Fruit fly (Drosophila melanogaster) whole organism, embryonic: Measurements from ENCODE around the gene Prim1.
A peak's percentile ranks its signal among the peaks of the same experiment; 100 is the strongest.

Experiments used
- ATbp ChIP-seq: fragments of 200-800 bp; sonication (Bioruptor generic); optimal IDR thresholded peaks from 2 replicates; lab custom pipeline; 2017; ENCODE audit warnings: missing biosample characterization, mild to moderate bottlenecking, missing genetic modification characterization, missing genetic modification reagents
- Atf3 ChIP-seq: fragments of 200-800 bp; sonication (Bioruptor generic); optimal IDR thresholded peaks from 3 replicates; lab custom pipeline; 2016; ENCODE audit warnings: missing biosample characterization, missing genetic modification characterization
- BEAF-32 ChIP-seq: fragments of 200-800 bp; sonication (Bioruptor generic); optimal IDR thresholded peaks from 3 replicates; lab custom pipeline; 2017; ENCODE audit warnings: missing biosample characterization, missing genetic modification characterization, mild to moderate bottlenecking, moderate library complexity, missing genetic modification reagents
- Bteb2 ChIP-seq: fragments of 200-800 bp; sonication (Bioruptor generic); optimal IDR thresholded peaks from 2 replicates; lab custom pipeline; 2016; ENCODE audit warnings: missing biosample characterization, missing genetic modification characterization
- CG12071 ChIP-seq: fragments of 200-800 bp; sonication (Bioruptor generic); optimal IDR thresholded peaks from 3 replicates; lab custom pipeline; 2018; ENCODE audit warnings: missing biosample characterization, mild to moderate bottlenecking, missing genetic modification characterization
- CG13287 ChIP-seq: fragments of 200-800 bp; sonication (Bioruptor generic); IDR thresholded peaks from 2 replicates; pipeline ENCODE4 v1.3.6; 2022; ENCODE audit warnings: missing biosample characterization, missing genetic modification characterization; ENCODE audit not compliant: partially characterized antibody
- CG14441 ChIP-seq: fragments of 200-800 bp; sonication (Bioruptor generic); IDR thresholded peaks from 2 replicates; pipeline ENCODE4 v1.3.6; 2022; ENCODE audit warnings: missing biosample characterization, missing genetic modification characterization
- CG1603 ChIP-seq: fragments of 200-800 bp; sonication (Bioruptor generic); optimal IDR thresholded peaks from 2 replicates; lab custom pipeline; 2019; ENCODE audit warnings: missing biosample characterization, mild to moderate bottlenecking, missing genetic modification characterization, moderate library complexity
- CG17802 ChIP-seq: fragments of 200-800 bp; sonication (Bioruptor generic); optimal IDR thresholded peaks from 2 replicates; lab custom pipeline; 2018; ENCODE audit warnings: missing biosample characterization, mild to moderate bottlenecking, missing genetic modification characterization, moderate library complexity
- CG18011 ChIP-seq: fragments of 200-800 bp; sonication (Bioruptor generic); optimal IDR thresholded peaks from 2 replicates; lab custom pipeline; 2017; ENCODE audit warnings: missing biosample characterization, missing genetic modification characterization, mild to moderate bottlenecking, moderate library complexity, missing genotype
- CG2712 ChIP-seq: fragments of 200-800 bp; optimal IDR thresholded peaks from 3 replicates; lab custom pipeline; 2019; ENCODE audit warnings: missing biosample characterization, mild to moderate bottlenecking, missing genetic modification characterization, moderate library complexity
- CG31441 ChIP-seq: fragments of 200-800 bp; sonication (Bioruptor generic); IDR thresholded peaks from 2 replicates; pipeline ENCODE4 v1.3.6; 2022; ENCODE audit warnings: missing biosample characterization, missing genetic modification characterization
- CG3163 ChIP-seq: fragments of 200-800 bp; sonication (Bioruptor generic); optimal IDR thresholded peaks from 3 replicates; lab custom pipeline; 2016; ENCODE audit warnings: missing biosample characterization, missing genetic modification characterization
- CG32772 ChIP-seq: fragments of 200-800 bp; sonication (Bioruptor generic); IDR thresholded peaks from 2 replicates; pipeline ENCODE4 v1.3.6; 2022; ENCODE audit warnings: missing biosample characterization, missing genetic modification characterization
- CG33557 ChIP-seq: fragments of 200-800 bp; sonication (Bioruptor generic); optimal IDR thresholded peaks from 2 replicates; lab custom pipeline; 2019; ENCODE audit warnings: missing biosample characterization, mild to moderate bottlenecking, missing genetic modification characterization, moderate library complexity
- CG4282 ChIP-seq: fragments of 200-800 bp; sonication (Bioruptor generic); optimal IDR thresholded peaks from 2 replicates; lab custom pipeline; 2016; ENCODE audit warnings: missing biosample characterization, missing genetic modification characterization
- CG43689 ChIP-seq: fragments of 200-800 bp; sonication (Bioruptor generic); IDR thresholded peaks from 2 replicates; pipeline ENCODE4 v1.3.6; 2022; ENCODE audit warnings: missing biosample characterization, missing genetic modification characterization
- CG7786 ChIP-seq: fragments of 200-800 bp; sonication (Bioruptor generic); optimal IDR thresholded peaks from 2 replicates; lab custom pipeline; 2016; ENCODE audit warnings: missing biosample characterization, missing genetic modification characterization
- CG7963 ChIP-seq: fragments of 200-800 bp; sonication (Bioruptor generic); IDR thresholded peaks from 3 replicates; pipeline ENCODE4 v1.3.6; 2022; ENCODE audit warnings: missing biosample characterization, missing genetic modification characterization; ENCODE audit not compliant: partially characterized antibody
- CG8388 ChIP-seq: fragments of 200-800 bp; sonication (Bioruptor generic); optimal IDR thresholded peaks from 2 replicates; lab custom pipeline; 2019; ENCODE audit warnings: missing biosample characterization, mild to moderate bottlenecking, missing genetic modification characterization, moderate library complexity
- CG9932 ChIP-seq: fragments of 200-800 bp; sonication (Bioruptor generic); IDR thresholded peaks from 2 replicates; pipeline ENCODE4 v1.3.6; 2022; ENCODE audit warnings: missing biosample characterization, missing genetic modification characterization
- CTCF ChIP-seq: fragments of 200-800 bp; sonication (Bioruptor generic); optimal IDR thresholded peaks from 2 replicates; lab custom pipeline; 2017; ENCODE audit warnings: missing biosample characterization, mild to moderate bottlenecking, missing genetic modification characterization, moderate library complexity
- Deaf1 ChIP-seq: fragments of 200-800 bp; optimal IDR thresholded peaks from 3 replicates; lab custom pipeline; 2019; ENCODE audit warnings: missing biosample characterization, mild to moderate bottlenecking, missing genetic modification characterization, moderate library complexity
- Dfd ChIP-seq, 2 experiments: fragments of >200 bp; optimal IDR thresholded peaks; 2 replicates each; lab custom pipeline; 2017; ENCODE audit warnings: missing biosample characterization in 2 of 2, missing genetic modification characterization in 2 of 2
- Drgx ChIP-seq: fragments of 200-800 bp; sonication (Bioruptor generic); IDR thresholded peaks from 2 replicates; pipeline ENCODE4 v1.3.6; 2022; ENCODE audit warnings: missing biosample characterization, missing genetic modification characterization
- Elba2 ChIP-seq: fragments of 200-800 bp; sonication (Bioruptor generic); optimal IDR thresholded peaks from 3 replicates; lab custom pipeline; 2016; ENCODE audit warnings: missing biosample characterization, missing genetic modification characterization
- Ets65A ChIP-seq: fragments of 200-800 bp; sonication (Bioruptor generic); peaks from one replicate; lab custom pipeline; 2016; ENCODE audit warnings: missing biosample characterization, missing genetic modification characterization
- MBD-R2 ChIP-seq: fragments of 200-800 bp; sonication (Bioruptor generic); IDR thresholded peaks from 2 replicates; pipeline ENCODE4 v1.3.6; 2022; ENCODE audit warnings: missing biosample characterization, missing genetic modification characterization
- Nf-YB ChIP-seq: fragments of 200-800 bp; sonication (Bioruptor generic); optimal IDR thresholded peaks from 3 replicates; lab custom pipeline; 2019; ENCODE audit warnings: missing biosample characterization, mild to moderate bottlenecking, missing genetic modification characterization, moderate library complexity
- Poxn ChIP-seq: fragments of 200-800 bp; sonication (Bioruptor generic); IDR thresholded peaks from 2 replicates; pipeline ENCODE4 v1.3.6; 2022; ENCODE audit warnings: missing biosample characterization, missing genetic modification characterization
- Sox102F ChIP-seq: fragments of 200-800 bp; sonication (Bioruptor generic); optimal IDR thresholded peaks from 2 replicates; lab custom pipeline; 2018; ENCODE audit warnings: missing biosample characterization, mild to moderate bottlenecking, missing genetic modification characterization, moderate library complexity
- Ssrp ChIP-seq: fragments of 200-800 bp; sonication (Bioruptor generic); optimal IDR thresholded peaks from 2 replicates; lab custom pipeline; 2018; ENCODE audit warnings: missing biosample characterization, mild to moderate bottlenecking, missing genetic modification characterization, moderate library complexity
- fd64A ChIP-seq: fragments of 200-800 bp; sonication (Bioruptor generic); optimal IDR thresholded peaks from 3 replicates; lab custom pipeline; 2018; ENCODE audit warnings: missing biosample characterization, mild to moderate bottlenecking, missing genetic modification characterization
- grn ChIP-seq: fragments of 200-800 bp; sonication (Bioruptor generic); optimal IDR thresholded peaks from 3 replicates; lab custom pipeline; 2017; ENCODE audit warnings: missing biosample characterization, missing genetic modification characterization
- gro ChIP-seq: fragments of 200-800 bp; sonication (Bioruptor generic); optimal IDR thresholded peaks from 2 replicates; lab custom pipeline; 2016; ENCODE audit warnings: missing biosample characterization, missing genetic modification characterization
- hkb ChIP-seq, 2 experiments: fragments of 200-800 bp in 1 of 2; fragments of >200 bp in 1 of 2; sonication (Bioruptor generic) in 1 of 2; IDR thresholded peaks in 1 of 2; optimal IDR thresholded peaks in 1 of 2; 2 replicates each; pipeline versions ENCODE4 v1.3.6 to Lab custom; 2017 to 2022; ENCODE audit warnings: missing biosample characterization in 1 of 2, missing genetic modification characterization in 1 of 2
- kah ChIP-seq: fragments of 200-800 bp; sonication (Bioruptor generic); optimal IDR thresholded peaks from 2 replicates; lab custom pipeline; 2018; ENCODE audit warnings: missing biosample characterization, mild to moderate bottlenecking, missing genetic modification characterization
- ken ChIP-seq: fragments of 200-800 bp; sonication (Bioruptor generic); IDR thresholded peaks from 3 replicates; pipeline ENCODE4 v1.3.6; 2022; ENCODE audit warnings: missing biosample characterization, missing genetic modification characterization
- lola ChIP-seq, 3 experiments: fragments of >200 bp in 2 of 3; fragments of 200-800 bp in 1 of 3; sonication (Bioruptor generic) in 1 of 3; optimal IDR thresholded peaks; 2 replicates each; lab custom pipeline; 2017 to 2019; ENCODE audit warnings: missing biosample characterization in 3 of 3, missing genetic modification characterization in 3 of 3, mild to moderate bottlenecking in 1 of 3, moderate library complexity in 1 of 3
- onecut ChIP-seq: fragments of 200-800 bp; sonication (Bioruptor generic); IDR thresholded peaks from 2 replicates; pipeline ENCODE4 v1.3.6; 2022; ENCODE audit warnings: missing biosample characterization, missing genetic modification characterization
- p53 ChIP-seq: fragments of 200-800 bp; sonication (Bioruptor generic); optimal IDR thresholded peaks from 2 replicates; lab custom pipeline; 2016; ENCODE audit warnings: missing biosample characterization, missing genetic modification characterization
- ranshi ChIP-seq: fragments of 200-800 bp; sonication (Bioruptor generic); IDR thresholded peaks from 2 replicates; pipeline ENCODE4 v1.3.6; 2022; ENCODE audit warnings: missing biosample characterization, missing genetic modification characterization
- sr ChIP-seq: fragments of 200-800 bp; sonication (Bioruptor generic); IDR thresholded peaks from 3 replicates; pipeline ENCODE4 v1.3.6; 2022; ENCODE audit warnings: missing biosample characterization, missing genetic modification characterization
- stwl ChIP-seq: fragments of 200-800 bp; sonication (Bioruptor generic); optimal IDR thresholded peaks from 3 replicates; lab custom pipeline; 2018; ENCODE audit warnings: missing biosample characterization, mild to moderate bottlenecking, missing genetic modification characterization, moderate library complexity
- trem ChIP-seq: fragments of 200-800 bp; optimal IDR thresholded peaks from 3 replicates; lab custom pipeline; 2019; ENCODE audit warnings: missing biosample characterization, mild to moderate bottlenecking, missing genetic modification characterization, moderate library complexity
- tx ChIP-seq: fragments of 200-800 bp; sonication (Bioruptor generic); optimal IDR thresholded peaks from 2 replicates; lab custom pipeline; 2016; ENCODE audit warnings: missing biosample characterization, missing genetic modification characterization

Gene Prim1

dm6 chr3L:8333574-8333973 is 6.5 kb upstream of the Prim1 start:
- TF ChIP-seq stwl (tag; lab: Kevin White, UChicago) (no peak), Drgx (GFP tag; lab: Robert Waterston, UW) (peak; percentile 29; the same call in 1 of the 2 replicates), fd64A (GFP tag; lab: Kevin White, UChicago) (no peak)

- TF ChIP-seq Nf-YB (GFP tag; lab: Kevin White, UChicago) (no peak), Sox102F (GFP tag; lab: Kevin White, UChicago) (peak; percentile 16), CG1603 (peak; percentile 13)
- TF ChIP-seq, all 482 proteins: peak for 2
These were observed 5.8 kb upstream of the Prim1 start for dm6 chr3L:8334338-8334737.

- peak; percentile 62 for TF ChIP-seq Ets65A (GFP tag; lab: Kevin White, UChicago)
- no peak for TF ChIP-seq kah (GFP tag; lab: Kevin White, UChicago)
- TF ChIP-seq, all 482 proteins: peak for 1
These were observed 3.7 kb upstream of the Prim1 start, which contains the start of gene Cpr66Cb for dm6 chr3L:8336372-8336771. Gene Cpr66Cb, plus strand, starts transcription at chr3L:8336672.

- TF ChIP-seq CG4282 (no peak), CTCF (GFP tag; lab: Kevin White, UChicago) (no peak), tx (GFP tag; lab: Kevin White, UChicago) (no peak), p53 (GFP tag; lab: Kevin White, UChicago) (no peak), Poxn (GFP tag; lab: Robert Waterston, UW) (no peak), ATbp (GFP tag; lab: Kevin White, UChicago) (no peak), CG13287 (GFP tag; lab: Robert Waterston, UW) (peak; percentile 69), Atf3 (GFP tag; lab: Kevin White, UChicago) (no peak), CG12071 (GFP tag; lab: Kevin White, UChicago) (no peak), Dfd (GFP tag; optimal IDR thresholded peaks at IDR 0.05; lab: Kevin White, UChicago) (no peak), gro (GFP tag; lab: Kevin White, UChicago) (peak; percentile 55), CG2712 (tag; lab: Kevin White, UChicago) (peak; percentile 5), Deaf1 (tag; lab: Kevin White, UChicago) (no peak), CG7786 (no peak), CG7963 (GFP tag; lab: Robert Waterston, UW) (no peak), trem (tag; lab: Kevin White, UChicago) (peak; percentile 36), CG43689 (GFP tag; lab: Robert Waterston, UW) (no peak), CG8388 (GFP tag; lab: Kevin White, UChicago) (no peak), Ssrp (tag; lab: Kevin White, UChicago) (no peak), CG3163 (GFP tag; lab: Kevin White, UChicago) (no peak), Elba2 (GFP tag; lab: Kevin White, UChicago) (no peak), Bteb2 (no peak), CG32772 (GFP tag; lab: Robert Waterston, UW) (no peak), BEAF-32 (GFP tag; lab: Kevin White, UChicago) (peak; percentile 50), CG17802 (tag; lab: Kevin White, UChicago) (no peak), CG18011 (GFP tag; lab: Kevin White, UChicago) (no peak), onecut (GFP tag; lab: Robert Waterston, UW) (no peak), sr (no peak), MBD-R2 (GFP tag; lab: Robert Waterston, UW) (peak; percentile 39; the same call in 1 of the 2 replicates), CG14441 (no peak), CG9932 (peak; percentile 22; the same call in 1 of the 2 replicates), CG33557 (no peak), grn (no peak), ken (GFP tag; lab: Robert Waterston, UW) (no peak), Drgx (GFP tag; lab: Robert Waterston, UW) (0 out of 2 replicates have a peak, but pooled peaks have one; percentile 23), hkb (optimal IDR thresholded peaks at IDR 0.05; lab: Kevin White, UChicago) (no peak), hkb (GFP tag; IDR thresholded peaks at IDR 0.05; lab: Robert Waterston, UW) (no peak), ranshi (no peak), lola (GFP tag; optimal IDR thresholded peaks at IDR 0.05; lab: Kevin White, UChicago) (no peak), CG31441 (no peak)
These were observed 1.2 kb upstream of the Prim1 start, which contains the start of gene Pex2 for dm6 chr3L:8338921-8339320. Gene Pex2, plus strand, starts transcription at chr3L:8339051.
